Worm (Caenorhabditis elegans) whole organism, L4 larva: ENCODE data around the gene Y41D4B.24.

Experiments used
- F10B5.3 ChIP-seq: sonication (generic microtip); optimal IDR thresholded peaks from 2 replicates; lab custom pipeline; 2016; ENCODE audit warnings: mild to moderate bottlenecking, missing genetic modification characterization, missing compliant biosample characterization
- F26F4.8 ChIP-seq: fragments of 200-800 bp; sonication (Bioruptor generic); conservative IDR thresholded peaks from 2 replicates; pipeline ENCODE4 v1.3.6; 2022; ENCODE audit warnings: missing genetic modification characterization, missing compliant biosample characterization
- F37D6.2 ChIP-seq: sonication (generic microtip); optimal IDR thresholded peaks from 2 replicates; lab custom pipeline; 2016; ENCODE audit warnings: mild to moderate bottlenecking, missing genetic modification characterization, missing compliant biosample characterization
- F44E2.7 ChIP-seq: fragments of 200-800 bp; sonication (Bioruptor generic); IDR thresholded peaks from 2 replicates; pipeline ENCODE4 v2.1.2; 2022; ENCODE audit warnings: missing genetic modification characterization, missing compliant biosample characterization
- R02D3.7 ChIP-seq: fragments of 150-350 bp; sonication (generic microtip); optimal IDR thresholded peaks from 3 replicates; lab custom pipeline; 2014; ENCODE audit warnings: missing biosample characterization, missing genetic modification characterization
- Y5F2A.4 ChIP-seq: fragments of 200-800 bp; sonication (Bioruptor generic); optimal IDR thresholded peaks from 2 replicates; lab custom pipeline; 2018; ENCODE audit warnings: mild to moderate bottlenecking, missing genetic modification characterization, missing compliant biosample characterization
- Y75B8A.6 ChIP-seq: fragments of 200-800 bp; sonication (Bioruptor generic); IDR thresholded peaks from 2 replicates; pipeline ENCODE4 v1.3.6; 2022; ENCODE audit warnings: missing genetic modification reagents, missing genetic modification characterization, missing compliant biosample characterization
- aly-2 ChIP-seq: sonication (generic microtip); optimal IDR thresholded peaks from 2 replicates; lab custom pipeline; 2018; ENCODE audit warnings: missing biosample characterization, missing genetic modification characterization
- attf-4 ChIP-seq: sonication (generic microtip); optimal IDR thresholded peaks from 3 replicates; lab custom pipeline; 2017; ENCODE audit warnings: missing biosample characterization, missing genetic modification characterization
- ceh-20 ChIP-seq: fragments of 200-800 bp; sonication (Bioruptor generic); IDR thresholded peaks from 2 replicates; pipeline ENCODE4 v1.3.6; 2022; ENCODE audit warnings: missing genetic modification reagents, missing genetic modification characterization, missing compliant biosample characterization
- ceh-32 ChIP-seq: sonication (generic microtip); optimal IDR thresholded peaks from 2 replicates; lab custom pipeline; 2016; ENCODE audit warnings: mild to moderate bottlenecking, missing genetic modification characterization, missing compliant biosample characterization; ENCODE audit not compliant: poor library complexity
- ceh-62 ChIP-seq: sonication (generic microtip); optimal IDR thresholded peaks from 2 replicates; lab custom pipeline; 2017; ENCODE audit warnings: missing biosample characterization, missing genetic modification characterization
- ceh-82 ChIP-seq: sonication (generic microtip); optimal IDR thresholded peaks from 2 replicates; lab custom pipeline; 2017; ENCODE audit warnings: missing biosample characterization, missing genetic modification characterization
- ces-1 ChIP-seq: fragments of 150-350 bp; sonication (generic microtip); optimal IDR thresholded peaks from 4 replicates; lab custom pipeline; 2014; ENCODE audit warnings: missing biosample characterization, missing genetic modification reagents, missing genetic modification characterization
- cey-2 ChIP-seq: sonication (generic microtip); optimal IDR thresholded peaks from 3 replicates; lab custom pipeline; 2017; ENCODE audit warnings: missing genetic modification characterization, mild to moderate bottlenecking, missing compliant biosample characterization, antibody characterized with exemption, borderline replicate concordance; ENCODE audit not compliant: insufficient read depth
- daf-12 ChIP-seq: fragments of 150-350 bp; optimal IDR thresholded peaks from 2 replicates; lab custom pipeline; 2014; ENCODE audit warnings: missing biosample characterization, missing genetic modification reagents, missing genetic modification characterization
- daf-8 ChIP-seq: fragments of 200-800 bp; sonication (Bioruptor generic); IDR thresholded peaks from 2 replicates; pipeline ENCODE4 v1.3.6; 2022; ENCODE audit warnings: missing genetic modification characterization, missing compliant biosample characterization
- dmd-8 ChIP-seq: fragments of 200-800 bp; sonication (Bioruptor generic); IDR thresholded peaks from 2 replicates; pipeline ENCODE4 v1.3.6; 2022; ENCODE audit warnings: missing genetic modification characterization, missing compliant biosample characterization
- dpl-1 ChIP-seq: fragments of 150-350 bp; optimal IDR thresholded peaks from 2 replicates; lab custom pipeline; 2014; ENCODE audit warnings: missing biosample characterization, missing genetic modification reagents, missing genetic modification characterization
- duxl-1 ChIP-seq: sonication (generic microtip); optimal IDR thresholded peaks from 2 replicates; lab custom pipeline; 2016; ENCODE audit warnings: mild to moderate bottlenecking, missing genetic modification characterization, moderate library complexity, missing compliant biosample characterization; ENCODE audit not compliant: poor library complexity
- fkh-10 ChIP-seq: fragments of 150-350 bp; optimal IDR thresholded peaks from 2 replicates; lab custom pipeline; 2014; ENCODE audit warnings: missing biosample characterization, missing genetic modification reagents, missing genetic modification characterization
- hif-1 ChIP-seq, 2 experiments: sonication (generic microtip); optimal IDR thresholded peaks; 2 replicates each; lab custom pipeline; 2016 to 2017; ENCODE audit warnings: missing compliant biosample characterization in 2 of 2, missing genetic modification characterization in 2 of 2, missing genetic modification reagents in 2 of 2, missing genotype in 2 of 2, mild to moderate bottlenecking in 1 of 2
- hmg-1.1 ChIP-seq: fragments of 200-800 bp; sonication (Bioruptor generic); IDR thresholded peaks from 2 replicates; pipeline ENCODE4 v1.3.6; 2022; ENCODE audit warnings: missing genetic modification reagents, missing genetic modification characterization, missing compliant biosample characterization
- lim-7 ChIP-seq: fragments of 200-800 bp; sonication (Bioruptor generic); IDR thresholded peaks from 2 replicates; pipeline ENCODE4 v1.3.6; 2022; ENCODE audit warnings: missing genetic modification characterization, missing compliant biosample characterization
- lin-13 ChIP-seq: fragments of 150-350 bp; optimal IDR thresholded peaks from 2 replicates; lab custom pipeline; 2014; ENCODE audit warnings: missing biosample characterization, missing genetic modification reagents, missing genetic modification characterization
- lsy-2 ChIP-seq, 2 experiments: fragments of 150-350 bp in 1 of 2; sonication (generic microtip) in 1 of 2; optimal IDR thresholded peaks; 2 replicates each; lab custom pipeline; 2014 to 2017; ENCODE audit warnings: missing biosample characterization in 2 of 2, missing genetic modification characterization in 2 of 2
- madf-5 ChIP-seq, 2 experiments: fragments of 200-800 bp; sonication (Bioruptor generic); IDR thresholded peaks; 2 replicates each; pipeline ENCODE4 v1.3.6; 2022; ENCODE audit warnings: missing compliant biosample characterization in 2 of 2, missing genetic modification characterization in 2 of 2
- madf-9 ChIP-seq: fragments of 200-800 bp; sonication (Bioruptor generic); conservative IDR thresholded peaks from 2 replicates; pipeline ENCODE4 v1.3.6; 2022; ENCODE audit warnings: missing genetic modification reagents, missing genetic modification characterization, missing compliant biosample characterization
- mdl-1 ChIP-seq, 2 experiments: fragments of 150-350 bp in 1 of 2; sonication (generic microtip) in 1 of 2; optimal IDR thresholded peaks; 2 replicates each; lab custom pipeline; 2014 to 2017; ENCODE audit warnings: missing biosample characterization in 2 of 2, missing genetic modification characterization in 2 of 2
- mes-2 ChIP-seq: sonication (generic microtip); optimal IDR thresholded peaks from 2 replicates; lab custom pipeline; 2016; ENCODE audit warnings: missing genotype, mild to moderate bottlenecking, missing genetic modification characterization, missing compliant biosample characterization; ENCODE audit not compliant: poor library complexity, severe bottlenecking
- mxl-2 ChIP-seq: fragments of 200-800 bp; sonication (Bioruptor generic); conservative IDR thresholded peaks from 2 replicates; pipeline ENCODE4 v1.3.6; 2022; ENCODE audit warnings: missing genetic modification reagents, missing genetic modification characterization, missing compliant biosample characterization
- nhr-10 ChIP-seq: fragments of 150-350 bp; optimal IDR thresholded peaks from 2 replicates; lab custom pipeline; 2014; ENCODE audit warnings: missing biosample characterization, missing genetic modification characterization
- nhr-102 ChIP-seq: sonication (generic microtip); optimal IDR thresholded peaks from 2 replicates; lab custom pipeline; 2016; ENCODE audit warnings: mild to moderate bottlenecking, missing genetic modification characterization, moderate library complexity, missing compliant biosample characterization
- nhr-111 ChIP-seq: fragments of 200-800 bp; sonication (Bioruptor generic); optimal IDR thresholded peaks from 2 replicates; lab custom pipeline; 2018; ENCODE audit warnings: mild to moderate bottlenecking, missing genetic modification characterization, missing compliant biosample characterization
- nhr-28 ChIP-seq: fragments of 150-350 bp; optimal IDR thresholded peaks from 2 replicates; lab custom pipeline; 2014; ENCODE audit warnings: missing biosample characterization, missing genetic modification characterization
- nhr-41 ChIP-seq: fragments of 200-800 bp; sonication (Bioruptor generic); IDR thresholded peaks from 2 replicates; pipeline ENCODE4 v1.3.6; 2022; ENCODE audit warnings: missing genetic modification reagents, missing genetic modification characterization, missing compliant biosample characterization
- nhr-76 ChIP-seq: fragments of 150-350 bp; optimal IDR thresholded peaks from 2 replicates; lab custom pipeline; 2014; ENCODE audit warnings: missing biosample characterization, missing genetic modification characterization
- pha-4 ChIP-seq, 2 experiments: fragments of 150-350 bp in 1 of 2; fragments of 200-800 bp in 1 of 2; sonication (Bioruptor generic) in 1 of 2; IDR thresholded peaks in 1 of 2; optimal IDR thresholded peaks in 1 of 2; 2 replicates each; pipeline versions ENCODE4 v1.3.6 to Lab custom; 2014 to 2022; ENCODE audit warnings: missing genetic modification characterization in 2 of 2, missing genetic modification reagents in 2 of 2, missing biosample characterization in 1 of 2, missing compliant biosample characterization in 1 of 2
- saeg-2 ChIP-seq: fragments of 200-800 bp; sonication (Bioruptor generic); IDR thresholded peaks from 2 replicates; pipeline ENCODE4 v1.3.6; 2022; ENCODE audit warnings: missing genetic modification reagents, missing genetic modification characterization, missing compliant biosample characterization
- set-16 ChIP-seq: fragments of 200-800 bp; sonication (Bioruptor generic); IDR thresholded peaks from 2 replicates; pipeline ENCODE4 v1.3.6; 2022; ENCODE audit warnings: missing genetic modification reagents, missing genetic modification characterization, missing compliant biosample characterization
- snpc-1.2 ChIP-seq: fragments of 200-800 bp; sonication (Bioruptor generic); IDR thresholded peaks from 2 replicates; pipeline ENCODE4 v1.3.6; 2022; ENCODE audit warnings: missing genetic modification reagents, missing genetic modification characterization, missing compliant biosample characterization
- snpc-4 ChIP-seq: fragments of 150-350 bp; optimal IDR thresholded peaks from 2 replicates; lab custom pipeline; 2014; ENCODE audit warnings: missing biosample characterization, missing genetic modification characterization
- spr-1 ChIP-seq: sonication (generic microtip); optimal IDR thresholded peaks from 2 replicates; lab custom pipeline; 2016; ENCODE audit warnings: mild to moderate bottlenecking, missing genetic modification characterization, missing compliant biosample characterization
- tag-97 ChIP-seq: fragments of 200-800 bp; sonication (Bioruptor generic); IDR thresholded peaks from 2 replicates; pipeline ENCODE4 v1.3.6; 2022; ENCODE audit warnings: missing genetic modification characterization, missing compliant biosample characterization
- tra-1 ChIP-seq: fragments of 200-800 bp; sonication (Bioruptor generic); IDR thresholded peaks from 2 replicates; pipeline ENCODE4 v1.3.6; 2022; ENCODE audit warnings: missing genetic modification reagents, missing genetic modification characterization, missing compliant biosample characterization
- unc-130 ChIP-seq: sonication (generic microtip); optimal IDR thresholded peaks from 2 replicates; lab custom pipeline; 2016; ENCODE audit warnings: missing genetic modification reagents, missing genetic modification characterization, missing compliant biosample characterization
- unc-39 ChIP-seq: sonication (generic microtip); optimal IDR thresholded peaks from 2 replicates; lab custom pipeline; 2017; ENCODE audit warnings: missing biosample characterization, missing genetic modification characterization
- zip-2 ChIP-seq: fragments of 150-350 bp; optimal IDR thresholded peaks from 2 replicates; lab custom pipeline; 2014; ENCODE audit warnings: missing biosample characterization, missing genetic modification characterization
- ztf-11 ChIP-seq: fragments of 150-350 bp; optimal IDR thresholded peaks from 2 replicates; lab custom pipeline; 2014; ENCODE audit warnings: missing biosample characterization, missing genetic modification characterization

The Y41D4B.24 gene

DNA sequence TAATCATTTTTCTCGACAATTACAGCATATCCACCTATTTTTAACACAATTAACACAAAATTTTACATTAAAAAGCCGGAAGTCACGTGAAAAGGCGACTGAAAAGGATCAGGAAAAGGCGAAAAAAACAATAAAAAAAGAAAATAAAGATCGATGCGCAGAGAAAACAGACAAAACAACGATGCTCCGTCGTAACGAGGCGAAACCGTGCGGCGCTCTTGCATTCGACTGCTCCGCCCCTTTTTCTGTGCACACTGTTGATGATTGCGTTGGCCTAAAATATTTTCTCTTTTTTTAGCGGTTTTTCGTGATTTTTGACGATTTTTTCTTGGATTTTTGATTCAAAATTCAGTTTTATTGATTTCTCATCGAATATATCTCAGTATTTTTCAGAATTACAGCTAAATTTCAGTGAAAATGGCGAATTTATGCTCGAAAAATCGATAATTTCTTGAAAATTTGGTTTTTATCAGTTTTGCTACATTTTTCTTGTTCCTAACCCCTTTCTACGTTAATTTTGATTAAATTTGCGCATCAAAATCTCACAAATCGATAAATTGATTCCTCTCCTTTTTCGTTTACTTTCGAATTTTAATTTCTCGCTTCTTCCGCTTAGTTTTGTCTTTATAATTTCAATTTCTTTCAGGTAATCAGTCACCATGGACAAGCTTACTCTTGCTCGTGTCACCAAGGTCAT, 22.8 kb downstream of the Y41D4B.24 start, which contains the start of gene rps-28 (continued):
- TF ChIP-seq mes-2 (tag; lab: Kevin White, UChicago) (peak; percentile 97), lin-13 (GFP tag; lab: Kevin White, UChicago) (peak; percentile 97), nhr-76 (no peak), tra-1 (GFP tag; lab: Robert Waterston, UW) (peak; percentile 93), spr-1 (tag; lab: Kevin White, UChicago) (peak; percentile 90), Y5F2A.4 (GFP tag; lab: Kevin White, UChicago) (peak; percentile 28), Y75B8A.6 (GFP tag; lab: Robert Waterston, UW) (no peak), pha-4 (GFP tag; IDR thresholded peaks at IDR 0.05; lab: Robert Waterston, UW) (peak; percentile 86), pha-4 (tag; optimal IDR thresholded peaks at IDR 0.05; lab: Kevin White, UChicago) (peak; percentile 86), lsy-2 (tag; optimal IDR thresholded peaks at IDR 0.05; lab: Kevin White, UChicago) (peak; percentile 87 to 96), ceh-32 (no peak), dpl-1 (GFP tag; lab: Kevin White, UChicago) (peak; percentile 91), ceh-82 (tag; lab: Kevin White, UChicago) (no peak), F44E2.7 (no peak), set-16 (peak; percentile 53; the same call in 1 of the 2 replicates), F10B5.3 (tag; lab: Kevin White, UChicago) (no peak), F26F4.8 (GFP tag; lab: Robert Waterston, UW) (no peak), nhr-102 (tag; lab: Kevin White, UChicago) (peak; percentile 87), daf-8 (GFP tag; lab: Robert Waterston, UW) (no peak), F37D6.2 (tag; lab: Kevin White, UChicago) (peak; percentile 89), ces-1 (peak; percentile 88), snpc-4 (tag; lab: Kevin White, UChicago) (peak; percentile 39), daf-12 (no peak), unc-39 (tag; lab: Kevin White, UChicago) (no peak), mxl-2 (GFP tag; lab: Robert Waterston, UW) (0 out of 2 replicates have a peak, but pooled peaks have one; percentile 27), hmg-1.1 (GFP tag; lab: Robert Waterston, UW) (peak; percentile 96), lim-7 (GFP tag; lab: Robert Waterston, UW) (peak; percentile 66; the same call in 1 of the 2 replicates), mdl-1 (tag; optimal IDR thresholded peaks at IDR 0.05; lab: Kevin White, UChicago) (peak in 1 of 2 experiments; percentile 80), madf-9 (GFP tag; lab: Robert Waterston, UW) (peak; percentile 92), snpc-1.2 (GFP tag; lab: Robert Waterston, UW) (peak; percentile 81), nhr-28 (tag; lab: Kevin White, UChicago) (peak; percentile 95), madf-5 (GFP tag; IDR thresholded peaks at IDR 0.05; lab: Robert Waterston, UW) (0 out of 4 replicates have a peak, but pooled peaks of 1 of the 2 experiments have one; percentile 64), ceh-62 (tag; lab: Kevin White, UChicago) (no peak), zip-2 (tag; lab: Kevin White, UChicago) (peak; percentile 57), unc-130 (peak; percentile 97), aly-2 (no peak), ceh-20 (peak; percentile 91), tag-97 (GFP tag; lab: Robert Waterston, UW) (no peak), nhr-41 (GFP tag; lab: Robert Waterston, UW) (no peak), hif-1 (tag; optimal IDR thresholded peaks at IDR 0.05; lab: Kevin White, UChicago) (peak; percentile 51 to 87), nhr-10 (peak; percentile 37), duxl-1 (tag; lab: Kevin White, UChicago) (peak; percentile 90), cey-2 (tag; lab: Kevin White, UChicago) (no peak), nhr-111 (no peak), attf-4 (no peak), saeg-2 (GFP tag; lab: Robert Waterston, UW) (peak; percentile 62; the same call in 1 of the 2 replicates), R02D3.7 (peak; percentile 35), fkh-10 (GFP tag; lab: Kevin White, UChicago) (peak; percentile 95), ztf-11 (tag; lab: Kevin White, UChicago) (no peak), dmd-8 (GFP tag; lab: Robert Waterston, UW) (0 out of 2 replicates have a peak, but pooled peaks have one; percentile 17)
